Fruit fly (Drosophila melanogaster) Kc167 (cell line): ENCODE data around the gene CG14454.

Experiments used
- Myc ChIP-seq: fragments of >200 bp; optimal IDR thresholded peaks from 2 replicates; lab custom pipeline; 2017; ENCODE audit warnings: missing external identifiers
- Sin3A ChIP-seq: fragments of >200 bp; optimal IDR thresholded peaks from 2 replicates; lab custom pipeline; 2018; ENCODE audit warnings: missing external identifiers
- h ChIP-seq: fragments of >200 bp; optimal IDR thresholded peaks from 3 replicates; lab custom pipeline; 2018; ENCODE audit warnings: missing external identifiers
- insv ChIP-seq: fragments of >200 bp; optimal IDR thresholded peaks from 3 replicates; lab custom pipeline; 2018; ENCODE audit warnings: missing external identifiers
- psq ChIP-seq: fragments of >200 bp; optimal IDR thresholded peaks from 2 replicates; lab custom pipeline; 2017; ENCODE audit warnings: missing external identifiers
- ttk ChIP-seq: sonication (Bioruptor generic); optimal IDR thresholded peaks from 2 replicates; lab custom pipeline; 2017; ENCODE audit warnings: missing external identifiers

The CG14454 gene

DNA sequence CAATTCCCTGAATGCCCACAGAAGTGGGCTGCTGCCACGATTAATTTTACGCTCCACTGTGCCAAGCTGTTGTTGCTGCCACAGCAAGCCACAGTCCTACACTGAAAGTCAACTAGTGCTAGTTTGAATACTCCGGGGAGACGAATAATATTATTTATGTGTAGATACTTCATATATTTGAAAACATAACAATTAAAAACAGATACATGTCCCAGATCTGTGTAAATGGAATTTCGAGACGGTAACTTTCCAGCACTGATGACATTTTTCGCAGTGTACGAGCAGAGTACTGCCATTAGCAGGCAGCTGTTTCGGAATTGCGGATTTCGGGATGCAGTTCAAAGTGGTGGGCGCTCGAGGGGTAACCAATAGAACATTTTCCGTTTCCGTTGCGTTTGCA lies 27.2 kb downstream of the CG14454 start:
- no peak for TF ChIP-seq h
- no peak for TF ChIP-seq psq
- no peak for TF ChIP-seq Myc (lab: Kevin White, UChicago)
- no peak for TF ChIP-seq Sin3A (lab: Kevin White, UChicago)
- TF ChIP-seq insv (lab: Kevin White, UChicago): no peak
- no peak for TF ChIP-seq ttk

DNA sequence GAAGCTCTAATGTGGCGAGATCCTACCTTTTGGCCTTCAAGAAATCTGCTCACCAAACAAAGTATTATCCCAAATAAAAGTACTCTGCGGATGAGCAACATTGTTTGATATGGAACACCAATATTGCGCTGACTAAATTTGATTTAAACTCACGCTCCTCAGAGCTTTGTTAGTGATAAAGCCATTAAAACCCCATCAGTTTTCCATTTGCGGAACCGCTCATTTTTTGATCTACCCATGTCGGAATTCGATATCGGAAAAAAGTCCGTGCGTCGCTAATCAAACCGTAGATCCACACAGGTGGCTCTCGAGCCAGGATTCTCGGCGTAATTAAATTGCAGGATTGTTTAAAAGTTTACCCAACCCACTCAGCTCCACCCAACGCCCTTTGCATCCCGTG lies 39.9 kb downstream of the CG14454 start, which contains the start of gene CG33772:
Gene CG33772, minus strand, starts transcription at position 101 of the 400 bp plus-strand sequence.
- TF ChIP-seq ttk: no peak

DNA sequence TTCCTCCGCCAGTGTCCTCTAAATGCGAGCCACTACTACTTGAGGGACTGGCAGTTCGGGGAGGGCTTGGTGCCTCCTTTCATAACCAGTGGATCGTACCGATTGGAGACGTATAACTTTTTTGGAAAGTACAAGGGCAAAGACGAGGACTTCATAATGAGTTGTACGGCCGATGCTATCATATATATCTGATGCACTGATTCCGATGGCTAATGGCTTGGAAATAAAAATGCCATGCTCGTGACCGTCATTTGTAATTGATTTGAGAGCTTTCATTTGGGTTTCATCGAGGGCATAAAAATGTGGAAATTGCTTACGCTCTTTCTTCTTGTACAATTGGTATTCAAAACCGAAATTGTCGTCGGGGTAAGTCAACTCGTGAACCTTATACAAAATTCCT lies 43.2 kb downstream of the CG14454 start, which contains the start of gene CG33771:
Gene CG33771, plus strand, starts transcription at position 301 of the 400 bp plus-strand sequence.
- no peak for TF ChIP-seq h
- no peak for TF ChIP-seq ttk
- TF ChIP-seq insv (lab: Kevin White, UChicago): no peak
- no peak for TF ChIP-seq Myc (lab: Kevin White, UChicago)
- no peak for TF ChIP-seq psq
- TF ChIP-seq Sin3A (lab: Kevin White, UChicago): no peak

DNA sequence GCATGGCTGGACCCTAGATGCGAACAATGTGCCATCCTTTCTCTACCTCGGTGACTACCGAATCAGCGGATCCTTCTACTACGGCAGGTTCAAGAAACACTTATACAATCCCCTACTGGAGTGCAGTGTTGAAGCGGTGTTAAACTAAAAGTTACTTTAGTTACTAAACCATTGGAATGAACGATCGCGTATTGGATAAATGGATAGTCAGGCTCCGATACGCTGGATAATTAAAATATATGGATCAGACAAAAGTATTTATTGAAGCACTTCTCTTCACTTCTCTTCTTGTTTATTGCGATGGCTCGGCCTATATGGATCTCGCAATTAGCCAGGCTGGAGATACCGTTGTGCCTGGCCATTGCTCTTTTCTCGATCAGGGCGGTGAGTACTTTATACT lies 44.0 kb downstream of the CG14454 start, which contains the start of gene CG33770:
Gene CG33770, plus strand, starts transcription at position 301 of the 400 bp plus-strand sequence.
- TF ChIP-seq psq (no peak), Myc (lab: Kevin White, UChicago) (no peak), insv (lab: Kevin White, UChicago) (no peak)

DNA sequence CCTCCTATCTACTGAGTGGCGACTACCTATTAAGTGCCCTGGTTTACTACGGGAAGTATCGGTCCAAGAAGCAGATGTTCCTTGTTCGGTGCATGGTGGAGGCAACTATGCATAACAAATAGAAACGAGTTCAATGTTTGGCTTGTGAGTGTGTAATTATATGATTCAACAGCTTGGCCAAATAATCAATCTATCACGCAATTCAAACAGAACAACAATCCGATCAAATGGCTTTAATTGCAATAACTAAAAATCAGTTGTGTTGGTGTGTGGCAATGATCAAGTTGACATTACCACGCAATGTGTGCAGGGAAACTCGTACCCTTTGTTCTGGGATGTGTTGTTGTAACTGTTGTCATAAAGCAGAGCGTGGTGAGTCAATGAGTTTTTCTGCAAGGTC lies 44.7 kb downstream of the CG14454 start, which contains the start of gene CG33769:
Gene CG33769, plus strand, starts transcription at position 301 of the 400 bp plus-strand sequence.
- TF ChIP-seq psq (no peak), insv (lab: Kevin White, UChicago) (no peak), Myc (lab: Kevin White, UChicago) (no peak), h (no peak), ttk (no peak), Sin3A (lab: Kevin White, UChicago) (no peak)

DNA sequence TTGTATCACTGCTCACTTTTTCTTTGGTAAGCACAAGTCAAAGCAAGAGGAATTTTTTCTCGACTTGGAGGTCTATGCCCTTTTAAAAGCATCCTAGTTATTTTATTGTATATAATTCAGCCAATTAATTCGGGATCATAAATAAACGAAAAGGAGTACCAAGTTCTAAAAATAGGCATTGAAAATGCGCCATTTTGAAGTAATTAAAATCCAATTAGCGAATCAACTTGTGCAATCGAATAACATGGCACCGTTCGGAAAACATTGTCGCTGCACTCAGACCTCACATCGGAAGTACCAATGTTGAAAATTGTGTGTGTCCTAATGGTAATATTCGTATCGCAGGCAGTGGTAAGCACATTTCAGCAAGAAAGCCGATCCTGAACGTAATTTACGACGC lies 45.5 kb downstream of the CG14454 start, which contains the start of gene CG33768:
Gene CG33768, plus strand, starts transcription at position 301 of the 400 bp plus-strand sequence.
- TF ChIP-seq Sin3A (lab: Kevin White, UChicago): no peak
- TF ChIP-seq psq: no peak
- no peak for TF ChIP-seq h
- TF ChIP-seq Myc (lab: Kevin White, UChicago): no peak
- TF ChIP-seq ttk: no peak
- TF ChIP-seq insv (lab: Kevin White, UChicago): no peak

DNA sequence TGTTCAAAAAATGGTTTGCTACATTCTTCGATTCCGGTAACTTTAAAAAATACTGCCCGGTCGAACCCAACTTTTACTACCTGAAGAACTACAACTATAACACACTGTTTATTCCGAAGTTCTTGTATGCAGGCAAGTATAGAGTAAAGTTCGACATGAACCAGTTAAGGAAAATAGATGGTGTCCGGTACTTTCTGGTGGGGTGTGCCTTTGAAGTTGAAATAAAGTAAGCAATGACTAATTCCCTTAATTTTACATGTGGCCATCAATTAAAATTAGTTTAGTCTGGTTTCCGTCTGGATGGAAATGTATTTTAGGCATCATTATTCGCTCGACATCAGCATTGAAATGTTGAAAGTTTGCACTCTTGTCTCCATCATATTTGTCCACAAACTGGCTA lies 46.3 kb downstream of the CG14454 start, which contains the start of gene CG33767:
Gene CG33767, plus strand, starts transcription at position 301 of the 400 bp plus-strand sequence.
- no peak for TF ChIP-seq Myc (lab: Kevin White, UChicago)
- no peak for TF ChIP-seq h
- TF ChIP-seq Sin3A (lab: Kevin White, UChicago): no peak
- no peak for TF ChIP-seq insv (lab: Kevin White, UChicago)
- TF ChIP-seq psq: no peak
- TF ChIP-seq ttk: no peak

DNA sequence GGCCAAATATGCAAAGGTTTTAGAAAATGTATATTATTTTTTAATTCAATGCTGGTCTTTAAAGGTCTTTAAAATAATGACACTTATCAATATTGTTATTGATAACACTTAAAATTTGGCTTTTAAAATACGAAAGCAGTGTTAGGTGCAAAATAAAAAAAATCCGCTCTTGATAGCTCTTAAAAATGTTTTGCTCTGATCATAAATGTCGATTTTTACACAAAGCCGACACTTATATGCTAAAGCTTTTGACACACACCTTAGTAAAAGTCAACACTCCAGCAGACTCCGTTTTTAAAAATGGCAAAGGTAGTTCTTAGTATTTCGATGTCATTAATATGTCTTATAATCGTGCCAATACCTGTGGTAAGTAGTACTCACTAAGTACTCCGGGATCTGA lies 47.0 kb downstream of the CG14454 start, which contains the start of gene CG33766:
Gene CG33766, plus strand, starts transcription at position 301 of the 400 bp plus-strand sequence.
- no peak for TF ChIP-seq insv (lab: Kevin White, UChicago)
- TF ChIP-seq psq: no peak
- no peak for TF ChIP-seq h
- TF ChIP-seq ttk: no peak
- TF ChIP-seq Myc (lab: Kevin White, UChicago): no peak
- TF ChIP-seq Sin3A (lab: Kevin White, UChicago): no peak

DNA sequence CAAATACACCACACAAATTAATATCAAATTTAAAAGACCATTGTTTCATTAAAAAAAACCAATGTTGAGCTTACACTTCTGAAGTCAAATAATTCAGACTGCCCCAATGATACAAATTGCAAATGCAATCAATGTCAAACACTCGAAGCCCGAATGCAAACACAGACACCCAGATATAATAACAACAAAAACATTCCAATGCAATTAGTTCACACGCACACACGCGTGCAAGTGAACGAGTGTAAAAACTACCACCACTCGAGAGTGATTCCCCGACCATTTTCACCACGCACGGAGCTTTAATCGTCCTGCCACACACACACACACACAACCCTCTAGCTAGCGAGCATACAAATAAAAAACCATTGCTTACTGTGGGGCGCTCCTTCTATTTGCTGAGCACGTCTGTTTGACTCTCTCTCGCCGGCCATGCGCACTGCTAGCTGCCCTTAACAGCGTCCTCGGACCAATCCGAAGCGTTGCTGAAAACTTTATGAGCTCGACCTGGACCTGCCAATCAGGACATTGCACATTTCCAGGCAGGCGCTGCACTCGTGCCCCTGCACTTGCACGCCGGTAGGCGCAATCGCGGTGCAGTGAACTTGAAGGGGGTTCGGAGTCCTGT lies 49.9 kb downstream of the CG14454 start:
- no peak for TF ChIP-seq ttk
- TF ChIP-seq h: no peak
- TF ChIP-seq Myc (lab: Kevin White, UChicago): no peak
- TF ChIP-seq psq: no peak
- TF ChIP-seq Sin3A (lab: Kevin White, UChicago): no peak
- no peak for TF ChIP-seq insv (lab: Kevin White, UChicago)
